Worm (Caenorhabditis elegans) whole organism, L3 larva: Measurements from ENCODE around the gene Y57G11C.52.

Source experiments
- mml-1 ChIP-seq: fragments of 150-350 bp; sonication (generic microtip); optimal IDR thresholded peaks from 3 replicates; lab custom pipeline; 2014; ENCODE audit warnings: missing biosample characterization, missing genetic modification characterization
- nfya-1 ChIP-seq: sonication (generic microtip); optimal IDR thresholded peaks from 2 replicates; lab custom pipeline; 2017; ENCODE audit warnings: missing genetic modification characterization, mild to moderate bottlenecking, missing compliant biosample characterization, antibody characterized with exemption, moderate library complexity; ENCODE audit not compliant: insufficient read depth
- nhr-77 ChIP-seq: fragments of 150-350 bp; optimal IDR thresholded peaks from 2 replicates; lab custom pipeline; 2014; ENCODE audit warnings: missing biosample characterization, missing genetic modification characterization
- snpc-4 ChIP-seq: fragments of 150-350 bp; optimal IDR thresholded peaks from 2 replicates; lab custom pipeline; 2014; ENCODE audit warnings: missing biosample characterization, missing genetic modification characterization

DNA sequence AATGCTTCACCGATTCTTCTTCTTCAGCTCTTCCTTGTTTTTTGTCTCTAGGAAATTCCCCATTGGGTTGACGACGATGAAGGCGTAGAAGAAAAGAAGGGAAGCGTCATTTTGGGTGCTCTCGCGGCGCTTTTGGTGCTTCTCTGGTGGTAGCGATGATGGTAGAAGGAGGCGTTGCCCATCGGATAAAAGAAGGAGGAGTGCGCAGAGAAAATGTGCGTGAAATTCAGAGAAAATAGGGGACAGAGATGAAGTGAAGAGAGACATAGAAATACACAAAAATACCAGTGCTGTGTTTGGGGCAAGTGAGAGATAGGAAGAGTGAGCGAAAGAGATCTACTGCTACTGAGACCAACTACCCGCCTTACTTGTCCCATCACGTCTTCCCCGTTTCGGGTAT is 46.9 kb upstream of the Y57G11C.52 start, which contains the start of gene oig-5:
- TF ChIP-seq nfya-1, result no peak
- TF ChIP-seq snpc-4, result no peak
- TF ChIP-seq mml-1 (tag; lab: Kevin White, UChicago), result no peak
- no peak for TF ChIP-seq nhr-77 (tag; lab: Kevin White, UChicago)
